Worm (Caenorhabditis elegans): ENCODE data around the gene T06E6.15.

The T06E6.15 gene

ce11 chrV:15399691-15400377 lies at the start of gene T06E6.15, which contains the start of gene sri-7:
Gene T06E6.15, minus strand, starts transcription at chrV:15399791.
Gene sri-7, plus strand, starts transcription at chrV:15400327.
- no peak for TF ChIP-seq ham-2 (GFP tag; optimal IDR thresholded peaks at IDR 0.05)
- TF ChIP-seq unc-120 (tag; optimal IDR thresholded peaks at IDR 0.05; ENCODE audit: poor library complexity, severe bottlenecking), result no peak
- TF ChIP-seq sem-2 (GFP tag; optimal IDR thresholded peaks at IDR 0.05), result no peak
- no peak for TF ChIP-seq nhr-76 (tag; optimal IDR thresholded peaks at IDR 0.05)
- TF ChIP-seq elt-3 (tag; optimal IDR thresholded peaks at IDR 0.05), result no peak
- TF ChIP-seq mep-1 (tag; optimal IDR thresholded peaks at IDR 0.05), result no peak
- no peak for TF ChIP-seq nhr-12 (tag; optimal IDR thresholded peaks at IDR 0.05)
- no peak for TF ChIP-seq cnd-1 (tag; optimal IDR thresholded peaks at IDR 0.05)
- TF ChIP-seq nhr-237 (tag; optimal IDR thresholded peaks at IDR 0.05), result no peak
- TF ChIP-seq ztf-11 (tag; optimal IDR thresholded peaks at IDR 0.05), result no peak
- TF ChIP-seq mab-5 (tag; optimal IDR thresholded peaks at IDR 0.05), result no peak
- TF ChIP-seq ceh-43 (GFP tag; optimal IDR thresholded peaks at IDR 0.05), result no peak
- TF ChIP-seq ces-1 (GFP tag; optimal IDR thresholded peaks at IDR 0.05), result no peak
- TF ChIP-seq snpc-4 (tag; optimal IDR thresholded peaks at IDR 0.05), result no peak
- TF ChIP-seq nhr-2 (tag; optimal IDR thresholded peaks at IDR 0.05), result no peak

ce11 chrV:15448865-15449264 lies 49.3 kb upstream of the T06E6.15 start, which contains the start of gene T26H5.14:
Gene T26H5.14, plus strand, starts transcription at chrV:15449165.
- TF ChIP-seq pha-4 (tag; optimal IDR thresholded peaks at IDR 0.05) (no peak), M03D4.4 (tag; optimal IDR thresholded peaks at IDR 0.05) (no peak), mls-2 (tag; optimal IDR thresholded peaks at IDR 0.05) (no peak), lin-13 (tag; optimal IDR thresholded peaks at IDR 0.05) (no peak), ceh-39 (tag; optimal IDR thresholded peaks at IDR 0.05) (no peak), ces-1 (GFP tag; optimal IDR thresholded peaks at IDR 0.05) (no peak), mab-5 (tag; optimal IDR thresholded peaks at IDR 0.05) (no peak), nhr-12 (tag; optimal IDR thresholded peaks at IDR 0.05) (no peak), unc-120 (tag; optimal IDR thresholded peaks at IDR 0.05; ENCODE audit: poor library complexity, severe bottlenecking) (no peak)

- TF ChIP-seq snpc-4 (tag; optimal IDR thresholded peaks at IDR 0.05) (no peak), ham-2 (GFP tag; optimal IDR thresholded peaks at IDR 0.05) (no peak), lsy-2 (tag; optimal IDR thresholded peaks at IDR 0.05) (no peak), mab-5 (tag; optimal IDR thresholded peaks at IDR 0.05) (no peak), mls-2 (tag; optimal IDR thresholded peaks at IDR 0.05) (no peak), ceh-83 (GFP tag; optimal IDR thresholded peaks at IDR 0.05) (no peak), ceh-39 (tag; optimal IDR thresholded peaks at IDR 0.05) (no peak), bed-3 (GFP tag; optimal IDR thresholded peaks at IDR 0.05) (no peak), flh-1 (GFP tag; optimal IDR thresholded peaks at IDR 0.05) (no peak), lin-13 (tag; optimal IDR thresholded peaks at IDR 0.05) (no peak), hlh-1 (tag; optimal IDR thresholded peaks at IDR 0.05) (no peak), unc-120 (tag; optimal IDR thresholded peaks at IDR 0.05; ENCODE audit: poor library complexity, severe bottlenecking) (no peak)
These were observed 48.8 kb upstream of the T06E6.15 start, which contains the start of gene T26H5.4 for ce11 chrV:15448408-15448807. Gene T26H5.4, minus strand, starts transcription at chrV:15448701.

- TF ChIP-seq unc-120 (tag; optimal IDR thresholded peaks at IDR 0.05; ENCODE audit: poor library complexity, severe bottlenecking) (no peak), flh-1 (GFP tag; optimal IDR thresholded peaks at IDR 0.05) (no peak), M03D4.4 (tag; optimal IDR thresholded peaks at IDR 0.05) (no peak), blmp-1 (tag; optimal IDR thresholded peaks at IDR 0.05) (no peak), ham-2 (GFP tag; optimal IDR thresholded peaks at IDR 0.05) (no peak), sptf-1 (tag; optimal IDR thresholded peaks at IDR 0.05) (no peak), zip-8 (tag; optimal IDR thresholded peaks at IDR 0.05) (no peak), mep-1 (tag; optimal IDR thresholded peaks at IDR 0.05) (no peak), nhr-2 (tag; optimal IDR thresholded peaks at IDR 0.05) (no peak), lin-13 (tag; optimal IDR thresholded peaks at IDR 0.05) (no peak)
These were observed 45.8 kb upstream of the T06E6.15 start, which contains the start of gene srh-239 for ce11 chrV:15445437-15445836. Gene srh-239, plus strand, starts transcription at chrV:15445737.

ce11 chrV:15444615-15445014 lies 45.0 kb upstream of the T06E6.15 start, which contains the start of gene T26H5.9:
Gene T26H5.9, plus strand, starts transcription at chrV:15444916.
- TF ChIP-seq hlh-1 (tag; optimal IDR thresholded peaks at IDR 0.05), result no peak
- TF ChIP-seq ceh-83 (GFP tag; optimal IDR thresholded peaks at IDR 0.05), result no peak
- no peak for TF ChIP-seq nhr-28 (tag; optimal IDR thresholded peaks at IDR 0.05)

- no peak for TF ChIP-seq bed-3 (GFP tag; optimal IDR thresholded peaks at IDR 0.05)
- TF ChIP-seq lin-32 (GFP tag; optimal IDR thresholded peaks at IDR 0.05), result no peak
- TF ChIP-seq unc-62 (GFP tag; optimal IDR thresholded peaks at IDR 0.05), result no peak
- no peak for TF ChIP-seq ceh-83 (GFP tag; optimal IDR thresholded peaks at IDR 0.05)
- no peak for TF ChIP-seq unc-120 (tag; optimal IDR thresholded peaks at IDR 0.05; ENCODE audit: poor library complexity, severe bottlenecking)
- TF ChIP-seq nhr-2 (tag; optimal IDR thresholded peaks at IDR 0.05), result no peak
- TF ChIP-seq ceh-43 (GFP tag; optimal IDR thresholded peaks at IDR 0.05), result no peak
- TF ChIP-seq mls-2 (tag; optimal IDR thresholded peaks at IDR 0.05), result no peak
- no peak for TF ChIP-seq elt-3 (tag; optimal IDR thresholded peaks at IDR 0.05)
- TF ChIP-seq cnd-1 (tag; optimal IDR thresholded peaks at IDR 0.05), result no peak
- TF ChIP-seq pha-4 (tag; optimal IDR thresholded peaks at IDR 0.05), result no peak
- no peak for TF ChIP-seq hlh-1 (tag; optimal IDR thresholded peaks at IDR 0.05)
- TF ChIP-seq elt-1 (tag; optimal IDR thresholded peaks at IDR 0.05; ENCODE audit: borderline replicate concordance, insufficient read depth), result no peak
- no peak for TF ChIP-seq nhr-12 (tag; optimal IDR thresholded peaks at IDR 0.05)
- TF ChIP-seq ceh-39 (tag; optimal IDR thresholded peaks at IDR 0.05), result no peak
- no peak for TF ChIP-seq blmp-1 (tag; optimal IDR thresholded peaks at IDR 0.05)
- no peak for TF ChIP-seq snpc-4 (tag; optimal IDR thresholded peaks at IDR 0.05)
These were observed 44.6 kb upstream of the T06E6.15 start, which contains the start of gene T26H5.11 for ce11 chrV:15444188-15444587. Gene T26H5.11, minus strand, starts transcription at chrV:15444288.
